Fruit fly (Drosophila melanogaster): ENCODE measurements around the gene Dyrk2.

dm6 chr2L:14233896-14234626 lies at the start of gene Dyrk2:
- TF ChIP-seq CG8478 (optimal IDR thresholded peaks at IDR 0.05) (no peak), CTCF (optimal IDR thresholded peaks at IDR 0.05) (no peak)
